Worm (Caenorhabditis elegans) whole organism, midembryonic: Measurements from ENCODE around the gene gdi-1.

ENCODE experiments used
- flt-1 ChIP-seq: fragments of 200-800 bp; sonication (Bioruptor generic); IDR thresholded peaks from 2 replicates; pipeline ENCODE4 v1.3.6; 2022; ENCODE audit warnings: missing genetic modification characterization, missing compliant biosample characterization
- klf-2 ChIP-seq: fragments of 200-800 bp; sonication (Bioruptor generic); conservative IDR thresholded peaks from 2 replicates; pipeline ENCODE4 v1.3.6; 2022; ENCODE audit warnings: missing genetic modification reagents, missing genetic modification characterization, missing compliant biosample characterization
- med-1 ChIP-seq: sonication (generic microtip); optimal IDR thresholded peaks from 2 replicates; lab custom pipeline; 2017; ENCODE audit warnings: missing genetic modification characterization, mild to moderate bottlenecking, missing compliant biosample characterization, antibody characterized with exemption, missing genetic modification reagents; ENCODE audit not compliant: insufficient read depth
- ref-1 ChIP-seq: fragments of 200-800 bp; sonication (Bioruptor generic); conservative IDR thresholded peaks from 2 replicates; pipeline ENCODE4 v1.3.6; 2022; ENCODE audit warnings: missing genetic modification reagents, missing genetic modification characterization, missing compliant biosample characterization
- tab-1 ChIP-seq: fragments of 200-800 bp; sonication (Bioruptor generic); IDR thresholded peaks from 2 replicates; pipeline ENCODE4 v1.3.6; 2022; ENCODE audit warnings: missing genetic modification characterization, missing compliant biosample characterization
- ztf-29 ChIP-seq: fragments of 200-800 bp; sonication (Bioruptor generic); IDR thresholded peaks from 2 replicates; pipeline ENCODE4 v1.3.6; 2022; ENCODE audit warnings: missing genetic modification reagents, missing genetic modification characterization, missing compliant biosample characterization

DNA sequence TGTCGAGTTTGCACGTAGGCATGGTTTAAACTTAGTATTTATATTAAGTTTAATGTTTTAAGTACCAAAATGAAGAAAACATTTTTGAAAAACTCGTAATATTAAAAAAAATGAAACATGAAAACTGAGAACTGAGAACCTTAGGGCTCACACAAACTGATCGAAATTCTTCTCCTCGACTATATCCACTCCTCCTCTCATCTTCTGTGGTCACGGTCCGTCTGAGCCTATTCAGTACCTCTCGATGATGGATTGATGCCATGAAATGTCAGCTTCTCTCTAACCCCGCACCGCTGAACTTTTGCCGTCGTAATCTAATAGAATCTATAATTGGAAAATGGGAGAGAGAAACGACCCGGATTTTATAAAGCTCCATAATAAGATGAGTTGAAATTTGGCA is 8.2 kb downstream of the gdi-1 start, which contains the start of gene nlp-56:
- TF ChIP-seq flt-1 (GFP tag; lab: Robert Waterston, UW) (no peak), med-1 (GFP tag; lab: Kevin White, UChicago) (no peak), tab-1 (GFP tag; lab: Robert Waterston, UW) (no peak), ref-1 (no peak), ztf-29 (GFP tag; lab: Robert Waterston, UW) (no peak), klf-2 (no peak)
